Worm (Caenorhabditis elegans) whole organism, mixed stage, embryonic: Measurements from ENCODE around the gene W04G3.11.

Source experiments
- M03D4.4 ChIP-seq: sonication (generic microtip); optimal IDR thresholded peaks from 2 replicates; lab custom pipeline; 2017; ENCODE audit warnings: mild to moderate bottlenecking, missing genetic modification characterization, missing compliant biosample characterization
- bed-3 ChIP-seq: fragments of 200-800 bp; sonication (Bioruptor generic); optimal IDR thresholded peaks from 3 replicates; lab custom pipeline; 2018; ENCODE audit warnings: mild to moderate bottlenecking, missing genetic modification characterization, moderate library complexity, missing compliant biosample characterization
- blmp-1 ChIP-seq: fragments of 150-350 bp; optimal IDR thresholded peaks from 2 replicates; lab custom pipeline; 2014; ENCODE audit warnings: missing biosample characterization, missing genetic modification characterization
- ceh-43 ChIP-seq: fragments of 200-800 bp; sonication (Bioruptor generic); optimal IDR thresholded peaks from 2 replicates; lab custom pipeline; 2018; ENCODE audit warnings: mild to moderate bottlenecking, missing genetic modification characterization, moderate library complexity, missing compliant biosample characterization
- ceh-83 ChIP-seq: fragments of 200-800 bp; sonication (Bioruptor generic); optimal IDR thresholded peaks from 2 replicates; lab custom pipeline; 2018; ENCODE audit warnings: mild to moderate bottlenecking, missing genetic modification characterization, missing compliant biosample characterization
- ces-1 ChIP-seq: fragments of 150-350 bp; optimal IDR thresholded peaks from 2 replicates; lab custom pipeline; 2014; ENCODE audit warnings: missing biosample characterization, missing genetic modification reagents, missing genetic modification characterization
- cnd-1 ChIP-seq: fragments of 200-800 bp; sonication (Bioruptor generic); optimal IDR thresholded peaks from 2 replicates; lab custom pipeline; 2018; ENCODE audit warnings: mild to moderate bottlenecking, missing genetic modification characterization, missing compliant biosample characterization
- drap-1 ChIP-seq: fragments of 200-800 bp; sonication (Bioruptor generic); optimal IDR thresholded peaks from 3 replicates; lab custom pipeline; 2018; ENCODE audit warnings: mild to moderate bottlenecking, missing genetic modification characterization, missing compliant biosample characterization
- elt-1 ChIP-seq: sonication (generic microtip); optimal IDR thresholded peaks from 2 replicates; lab custom pipeline; 2017; ENCODE audit warnings: missing genetic modification characterization, mild to moderate bottlenecking, missing compliant biosample characterization, antibody characterized with exemption, moderate library complexity, borderline replicate concordance; ENCODE audit not compliant: insufficient read depth
- elt-3 ChIP-seq: fragments of 150-350 bp; optimal IDR thresholded peaks from 2 replicates; lab custom pipeline; 2014; ENCODE audit warnings: missing biosample characterization, missing genetic modification characterization
- flh-1 ChIP-seq: fragments of 200-800 bp; sonication (Bioruptor generic); optimal IDR thresholded peaks from 2 replicates; lab custom pipeline; 2018; ENCODE audit warnings: mild to moderate bottlenecking, missing genetic modification characterization, moderate library complexity, missing compliant biosample characterization
- ham-2 ChIP-seq: fragments of 200-800 bp; sonication (Bioruptor generic); optimal IDR thresholded peaks from 2 replicates; lab custom pipeline; 2018; ENCODE audit warnings: mild to moderate bottlenecking, missing genetic modification characterization, missing compliant biosample characterization
- hlh-1 ChIP-seq: fragments of 150-350 bp; optimal IDR thresholded peaks from 2 replicates; lab custom pipeline; 2014; ENCODE audit warnings: missing biosample characterization, missing genetic modification reagents, missing genetic modification characterization
- lin-13 ChIP-seq: fragments of 150-350 bp; optimal IDR thresholded peaks from 2 replicates; lab custom pipeline; 2014; ENCODE audit warnings: missing biosample characterization, missing genetic modification characterization
- lin-32 ChIP-seq: fragments of 200-800 bp; sonication (Bioruptor generic); optimal IDR thresholded peaks from 2 replicates; lab custom pipeline; 2018; ENCODE audit warnings: mild to moderate bottlenecking, missing genetic modification characterization, missing compliant biosample characterization
- lsy-2 ChIP-seq: fragments of 150-350 bp; optimal IDR thresholded peaks from 2 replicates; lab custom pipeline; 2014; ENCODE audit warnings: missing biosample characterization, missing genetic modification characterization
- mab-5 ChIP-seq: fragments of 150-350 bp; optimal IDR thresholded peaks from 2 replicates; lab custom pipeline; 2014; ENCODE audit warnings: missing biosample characterization, missing genetic modification characterization
- mep-1 ChIP-seq: fragments of 150-350 bp; optimal IDR thresholded peaks from 2 replicates; lab custom pipeline; 2017; ENCODE audit warnings: missing biosample characterization, missing genetic modification reagents, missing genetic modification characterization, inconsistent platforms
- mls-2 ChIP-seq: sonication (generic microtip); optimal IDR thresholded peaks from 2 replicates; lab custom pipeline; 2016; ENCODE audit warnings: mild to moderate bottlenecking, missing genetic modification characterization, moderate library complexity, missing compliant biosample characterization
- nhr-12 ChIP-seq: fragments of 150-350 bp; optimal IDR thresholded peaks from 2 replicates; lab custom pipeline; 2014; ENCODE audit warnings: missing biosample characterization, missing genetic modification characterization
- nhr-237 ChIP-seq: fragments of 150-350 bp; optimal IDR thresholded peaks from 2 replicates; lab custom pipeline; 2014; ENCODE audit warnings: missing biosample characterization, missing genetic modification characterization
- nhr-28 ChIP-seq: fragments of 150-350 bp; optimal IDR thresholded peaks from 2 replicates; lab custom pipeline; 2014; ENCODE audit warnings: missing biosample characterization, missing genetic modification characterization
- nhr-76 ChIP-seq: sonication (generic microtip); optimal IDR thresholded peaks from 2 replicates; lab custom pipeline; 2017; ENCODE audit warnings: missing biosample characterization, missing genetic modification characterization
- pha-4 ChIP-seq: fragments of 150-350 bp; optimal IDR thresholded peaks from 2 replicates; lab custom pipeline; 2018; ENCODE audit warnings: missing biosample characterization, missing genetic modification reagents, missing genetic modification characterization
- sem-2 ChIP-seq: fragments of 200-800 bp; sonication (Bioruptor generic); optimal IDR thresholded peaks from 2 replicates; lab custom pipeline; 2018; ENCODE audit warnings: mild to moderate bottlenecking, missing genetic modification characterization, missing compliant biosample characterization
- snpc-4 ChIP-seq: fragments of 150-350 bp; optimal IDR thresholded peaks from 2 replicates; lab custom pipeline; 2014; ENCODE audit warnings: missing biosample characterization, missing genetic modification characterization
- sptf-1 ChIP-seq: sonication (generic microtip); optimal IDR thresholded peaks from 2 replicates; lab custom pipeline; 2017; ENCODE audit warnings: mild to moderate bottlenecking, missing genetic modification characterization, moderate library complexity, missing compliant biosample characterization
- tbx-8 ChIP-seq: fragments of 200-800 bp; sonication (Bioruptor generic); optimal IDR thresholded peaks from 2 replicates; lab custom pipeline; 2018; ENCODE audit warnings: mild to moderate bottlenecking, missing genetic modification characterization, moderate library complexity, missing compliant biosample characterization
- unc-120 ChIP-seq: sonication (generic microtip); optimal IDR thresholded peaks from 2 replicates; lab custom pipeline; 2017; ENCODE audit warnings: missing genetic modification characterization, missing compliant biosample characterization; ENCODE audit not compliant: poor library complexity, severe bottlenecking
- unc-39 ChIP-seq: fragments of 150-350 bp; optimal IDR thresholded peaks from 2 replicates; lab custom pipeline; 2014; ENCODE audit warnings: missing biosample characterization, missing genetic modification characterization
- unc-62 ChIP-seq: fragments of 150-350 bp; optimal IDR thresholded peaks from 2 replicates; lab custom pipeline; 2014; ENCODE audit warnings: missing biosample characterization, missing genetic modification reagents, missing genetic modification characterization
- zip-8 ChIP-seq: fragments of 150-350 bp; optimal IDR thresholded peaks from 2 replicates; lab custom pipeline; 2014; ENCODE audit warnings: missing biosample characterization, missing genetic modification characterization
- ztf-11 ChIP-seq: fragments of 150-350 bp; optimal IDR thresholded peaks from 2 replicates; lab custom pipeline; 2014; ENCODE audit warnings: missing biosample characterization, missing genetic modification characterization

W04G3.11 gene

DNA sequence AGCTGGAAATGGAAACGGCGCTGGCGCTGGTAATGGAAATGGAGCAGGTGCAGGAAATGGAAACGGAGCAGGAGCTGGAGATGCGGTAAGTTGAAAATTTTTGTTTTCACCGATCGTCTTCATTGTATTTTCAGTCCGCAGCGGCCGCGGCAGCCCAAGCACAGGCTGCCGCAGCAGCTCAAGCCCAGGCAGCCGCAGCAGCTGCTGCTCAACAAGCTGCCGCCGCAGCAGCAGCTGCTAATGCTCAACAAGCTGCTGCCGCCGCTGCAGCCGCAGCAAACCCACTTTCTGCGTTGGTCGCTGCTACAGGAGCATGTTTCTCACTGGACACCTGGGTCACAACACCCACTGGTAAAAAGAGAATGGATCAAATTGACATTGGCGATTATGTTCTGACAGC, 25.4 kb downstream of the W04G3.11 start:
- TF ChIP-seq mls-2 (tag; lab: Kevin White, UChicago) (no peak), drap-1 (GFP tag; lab: Kevin White, UChicago) (no peak), elt-3 (tag; lab: Kevin White, UChicago) (no peak), elt-1 (tag; lab: Kevin White, UChicago) (no peak), lin-32 (GFP tag; lab: Kevin White, UChicago) (no peak), bed-3 (GFP tag; lab: Kevin White, UChicago) (no peak), ceh-43 (no peak), ceh-83 (GFP tag; lab: Kevin White, UChicago) (no peak), nhr-76 (tag; lab: Kevin White, UChicago) (no peak), ham-2 (no peak), ztf-11 (no peak), lin-13 (tag; lab: Kevin White, UChicago) (no peak), lsy-2 (tag; lab: Kevin White, UChicago) (no peak), hlh-1 (tag; lab: Kevin White, UChicago) (no peak)
- TF ChIP-seq, all 35 proteins: peak for 0

DNA sequence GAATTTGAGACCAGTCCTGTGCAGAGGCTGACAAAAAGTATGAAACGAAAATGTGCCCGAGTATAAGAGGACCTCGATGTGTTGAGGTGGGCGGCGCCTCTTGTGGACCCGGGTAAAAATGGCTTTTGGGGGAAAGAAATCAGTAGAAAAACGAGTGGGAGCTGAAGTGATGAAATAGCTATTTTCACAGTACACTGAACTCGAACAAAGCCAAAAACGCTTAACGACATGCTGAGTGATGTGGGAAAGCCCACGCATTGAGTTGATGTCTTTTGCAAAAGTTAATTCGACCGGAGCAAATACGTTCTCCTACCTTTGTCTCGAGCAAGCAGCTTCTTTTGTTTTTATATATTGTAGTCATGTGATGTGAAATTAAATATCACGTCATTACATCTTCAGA, 27.7 kb downstream of the W04G3.11 start, which contains the start of gene nlp-66:
Gene nlp-66 (minus strand): TSS at position 101 of the 400 bp plus-strand sequence.
- no peak for TF ChIP-seq elt-3 (tag; lab: Kevin White, UChicago)
- TF ChIP-seq unc-62 = no peak
- TF ChIP-seq ham-2 = no peak
- no peak for TF ChIP-seq drap-1 (GFP tag; lab: Kevin White, UChicago)
- no peak for TF ChIP-seq hlh-1 (tag; lab: Kevin White, UChicago)
- no peak for TF ChIP-seq mab-5 (tag; lab: Kevin White, UChicago)
- no peak for TF ChIP-seq snpc-4 (tag; lab: Kevin White, UChicago)
- no peak for TF ChIP-seq mep-1 (tag; lab: Kevin White, UChicago)
- TF ChIP-seq M03D4.4 (tag; lab: Kevin White, UChicago) = no peak
- TF ChIP-seq unc-120 (tag; lab: Kevin White, UChicago) = no peak
- no peak for TF ChIP-seq sptf-1 (tag; lab: Kevin White, UChicago)
- no peak for TF ChIP-seq nhr-12 (tag; lab: Kevin White, UChicago)
- TF ChIP-seq mls-2 (tag; lab: Kevin White, UChicago) = no peak
- TF ChIP-seq pha-4 (tag; lab: Kevin White, UChicago) = no peak
- no peak for TF ChIP-seq ztf-11
- TF ChIP-seq, all 35 proteins: peak for 0

DNA sequence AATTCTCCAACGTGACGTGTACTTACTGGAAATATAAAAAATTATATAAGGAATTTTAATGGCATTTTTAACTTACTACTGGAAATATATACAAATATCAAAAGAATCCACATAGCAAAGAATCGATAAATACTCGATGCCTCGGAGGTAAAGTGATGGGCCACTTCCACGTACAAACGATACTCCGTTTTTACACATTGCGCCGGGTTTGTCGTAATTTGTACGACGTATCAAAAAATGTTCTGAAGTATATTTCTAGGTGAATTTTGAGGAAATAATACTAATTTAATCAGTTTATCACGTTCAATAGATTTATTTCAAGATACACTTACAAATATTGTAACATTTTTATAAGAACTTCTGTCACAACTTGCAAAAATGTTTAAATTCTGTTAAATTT, 31.8 kb downstream of the W04G3.11 start, which contains the start of gene R08B4.3:
Gene R08B4.3 (minus strand): TSS at position 198 of the 400 bp plus-strand sequence.
- no peak for TF ChIP-seq zip-8 (tag; lab: Kevin White, UChicago)
- TF ChIP-seq cnd-1 (tag; lab: Kevin White, UChicago) = no peak
- TF ChIP-seq unc-39 = no peak
- no peak for TF ChIP-seq lin-13 (tag; lab: Kevin White, UChicago)
- no peak for TF ChIP-seq tbx-8 (GFP tag; lab: Kevin White, UChicago)
- TF ChIP-seq nhr-76 (tag; lab: Kevin White, UChicago) = no peak
- TF ChIP-seq flh-1 = no peak
- no peak for TF ChIP-seq M03D4.4 (tag; lab: Kevin White, UChicago)
- TF ChIP-seq sem-2 (GFP tag; lab: Kevin White, UChicago) = no peak
- no peak for TF ChIP-seq sptf-1 (tag; lab: Kevin White, UChicago)
- no peak for TF ChIP-seq lsy-2 (tag; lab: Kevin White, UChicago)
- no peak for TF ChIP-seq blmp-1
- no peak for TF ChIP-seq nhr-28 (tag; lab: Kevin White, UChicago)
- no peak for TF ChIP-seq lin-32 (GFP tag; lab: Kevin White, UChicago)
- no peak for TF ChIP-seq elt-3 (tag; lab: Kevin White, UChicago)
- TF ChIP-seq unc-120 (tag; lab: Kevin White, UChicago) = no peak
- TF ChIP-seq ztf-11 = no peak

- no peak for TF ChIP-seq nhr-12 (tag; lab: Kevin White, UChicago)
- no peak for TF ChIP-seq tbx-8 (GFP tag; lab: Kevin White, UChicago)
- no peak for TF ChIP-seq lin-13 (tag; lab: Kevin White, UChicago)
- TF ChIP-seq ceh-43 = no peak
- TF ChIP-seq ceh-83 (GFP tag; lab: Kevin White, UChicago) = no peak
- TF ChIP-seq snpc-4 (tag; lab: Kevin White, UChicago) = no peak
- TF ChIP-seq ces-1 (GFP tag; lab: Kevin White, UChicago) = no peak
- no peak for TF ChIP-seq nhr-237 (tag; lab: Kevin White, UChicago)
- no peak for TF ChIP-seq pha-4 (tag; lab: Kevin White, UChicago)
- no peak for TF ChIP-seq lsy-2 (tag; lab: Kevin White, UChicago)
- TF ChIP-seq mep-1 (tag; lab: Kevin White, UChicago) = no peak
- no peak for TF ChIP-seq drap-1 (GFP tag; lab: Kevin White, UChicago)
- no peak for TF ChIP-seq hlh-1 (tag; lab: Kevin White, UChicago)
- no peak for TF ChIP-seq ztf-11
- TF ChIP-seq, all 35 proteins: peak for 0
Observed at ce11 chrX:11122412-11122811, 33.4 kb downstream of the W04G3.11 start.
